Fruit fly (Drosophila melanogaster) whole organism, prepupa: ENCODE data around the gene mdlc.

Experiments
- CG10669 ChIP-seq: fragments of 200-800 bp; sonication (Bioruptor generic); optimal IDR thresholded peaks from 3 replicates; lab custom pipeline; 2018; ENCODE audit warnings: missing biosample characterization, mild to moderate bottlenecking, missing genetic modification characterization, moderate library complexity
- CG11294 ChIP-seq: fragments of 200-800 bp; sonication (Bioruptor generic); IDR thresholded peaks from 2 replicates; pipeline ENCODE4 v1.3.6; 2022; ENCODE audit warnings: missing biosample characterization, missing genetic modification characterization
- CG11762 ChIP-seq: fragments of 200-800 bp; sonication (Bioruptor generic); optimal IDR thresholded peaks from 3 replicates; lab custom pipeline; 2016; ENCODE audit warnings: missing biosample characterization, missing genetic modification characterization; ENCODE audit not compliant: insufficient read depth
- CG11902 ChIP-seq: fragments of 200-800 bp; sonication (Bioruptor generic); optimal IDR thresholded peaks from 3 replicates; lab custom pipeline; 2016; ENCODE audit warnings: missing biosample characterization, missing genetic modification characterization
- CG15336 ChIP-seq: fragments of 200-800 bp; sonication (Bioruptor generic); IDR thresholded peaks from 2 replicates; pipeline ENCODE4 v1.3.6; 2022; ENCODE audit warnings: missing biosample characterization, missing genetic modification characterization
- CG1621 ChIP-seq: fragments of 200-800 bp; sonication (Bioruptor generic); optimal IDR thresholded peaks from 3 replicates; lab custom pipeline; 2018; ENCODE audit warnings: missing biosample characterization, mild to moderate bottlenecking, missing genetic modification characterization
- CG31627 ChIP-seq: fragments of 200-800 bp; sonication (Bioruptor generic); optimal IDR thresholded peaks from 3 replicates; lab custom pipeline; 2016; ENCODE audit warnings: missing biosample characterization, missing genetic modification characterization
- CG32006 ChIP-seq: fragments of 200-800 bp; sonication (Bioruptor generic); optimal IDR thresholded peaks from 3 replicates; lab custom pipeline; 2017; ENCODE audit warnings: missing biosample characterization, mild to moderate bottlenecking, missing genetic modification characterization
- CG34406 ChIP-seq: fragments of 200-800 bp; sonication (Bioruptor generic); optimal IDR thresholded peaks from 3 replicates; lab custom pipeline; 2016; ENCODE audit warnings: missing biosample characterization, missing genetic modification characterization
- CG4318 ChIP-seq: fragments of 200-800 bp; sonication (Bioruptor generic); optimal IDR thresholded peaks from 3 replicates; lab custom pipeline; 2017; ENCODE audit warnings: missing biosample characterization, mild to moderate bottlenecking, missing genetic modification characterization
- CG6163 ChIP-seq: fragments of 200-800 bp; sonication (Bioruptor generic); IDR thresholded peaks from 3 replicates; pipeline ENCODE4 v1.3.6; 2022; ENCODE audit warnings: missing biosample characterization, missing genetic modification characterization
- CG6792 ChIP-seq: fragments of 200-800 bp; sonication (Bioruptor generic); optimal IDR thresholded peaks from 3 replicates; lab custom pipeline; 2016; ENCODE audit warnings: missing biosample characterization, missing genetic modification characterization
- CG6808 ChIP-seq: fragments of 200-800 bp; sonication (Bioruptor generic); optimal IDR thresholded peaks from 3 replicates; lab custom pipeline; 2017; ENCODE audit warnings: missing biosample characterization, missing genetic modification characterization, mild to moderate bottlenecking, moderate library complexity, missing genetic modification reagents
- CG6854 ChIP-seq: fragments of 200-800 bp; sonication (Bioruptor generic); optimal IDR thresholded peaks from 2 replicates; lab custom pipeline; 2017; ENCODE audit warnings: missing biosample characterization, mild to moderate bottlenecking, missing genetic modification characterization
- CG8119 ChIP-seq: fragments of 200-800 bp; sonication (Bioruptor generic); IDR thresholded peaks from 3 replicates; pipeline ENCODE4 v1.3.6; 2022; ENCODE audit warnings: missing biosample characterization, missing genetic modification characterization
- CG8319 ChIP-seq: fragments of 200-800 bp; sonication (Bioruptor generic); optimal IDR thresholded peaks from 3 replicates; lab custom pipeline; 2016; ENCODE audit warnings: missing biosample characterization, missing genetic modification characterization
- CG8632 ChIP-seq: fragments of 200-800 bp; sonication (Bioruptor generic); optimal IDR thresholded peaks from 3 replicates; lab custom pipeline; 2016; ENCODE audit warnings: missing biosample characterization, missing genetic modification characterization
- Eip75B ChIP-seq: fragments of 200-800 bp; sonication (Bioruptor generic); optimal IDR thresholded peaks from 3 replicates; lab custom pipeline; 2016; ENCODE audit warnings: missing biosample characterization, missing genetic modification characterization
- Eip78C ChIP-seq: fragments of 200-800 bp; sonication (Bioruptor generic); peaks from one replicate; lab custom pipeline; 2016; ENCODE audit warnings: missing biosample characterization, missing genetic modification characterization
- Eip93F ChIP-seq: fragments of 200-800 bp; sonication (Bioruptor generic); optimal IDR thresholded peaks from 2 replicates; lab custom pipeline; 2016; ENCODE audit warnings: missing biosample characterization, mild to moderate bottlenecking, missing genetic modification characterization
- Ets21C ChIP-seq: fragments of 200-800 bp; sonication (Bioruptor generic); optimal IDR thresholded peaks from 3 replicates; lab custom pipeline; 2016; ENCODE audit warnings: missing biosample characterization, missing genetic modification characterization
- Ets96B ChIP-seq: fragments of 200-800 bp; optimal IDR thresholded peaks from 2 replicates; lab custom pipeline; 2019; ENCODE audit warnings: missing biosample characterization, mild to moderate bottlenecking, missing genetic modification characterization, moderate library complexity
- Gug ChIP-seq: fragments of 200-800 bp; sonication (Bioruptor generic); IDR thresholded peaks from 2 replicates; pipeline ENCODE4 v1.3.6; 2022; ENCODE audit warnings: missing biosample characterization, missing genetic modification characterization
- Hr38 ChIP-seq: sonication (Bioruptor generic); optimal IDR thresholded peaks from 2 replicates; lab custom pipeline; 2016; ENCODE audit warnings: missing biosample characterization, missing genetic modification characterization
- Hr39 ChIP-seq: fragments of 200-800 bp; sonication (Bioruptor generic); optimal IDR thresholded peaks from 2 replicates; lab custom pipeline; 2016; ENCODE audit warnings: missing biosample characterization, missing genetic modification characterization
- Lpt ChIP-seq: fragments of 200-800 bp; sonication (Bioruptor generic); optimal IDR thresholded peaks from 3 replicates; lab custom pipeline; 2016; ENCODE audit warnings: missing biosample characterization, missing genetic modification characterization
- Met ChIP-seq: fragments of 200-800 bp; sonication (Bioruptor generic); optimal IDR thresholded peaks from 3 replicates; lab custom pipeline; 2016; ENCODE audit warnings: missing biosample characterization, missing genetic modification characterization
- OdsH ChIP-seq: fragments of 200-800 bp; sonication (Bioruptor generic); optimal IDR thresholded peaks from 3 replicates; lab custom pipeline; 2016; ENCODE audit warnings: missing biosample characterization, missing genetic modification characterization
- Smox ChIP-seq: fragments of 200-800 bp; sonication (Bioruptor generic); optimal IDR thresholded peaks from 3 replicates; lab custom pipeline; 2016; ENCODE audit warnings: missing biosample characterization, missing genetic modification characterization
- Sox102F ChIP-seq: fragments of 200-800 bp; sonication (Bioruptor generic); optimal IDR thresholded peaks from 2 replicates; lab custom pipeline; 2016; ENCODE audit warnings: missing biosample characterization, mild to moderate bottlenecking, missing genetic modification characterization
- Sox15 ChIP-seq: fragments of 200-800 bp; sonication (Bioruptor generic); optimal IDR thresholded peaks from 3 replicates; lab custom pipeline; 2016; ENCODE audit warnings: missing biosample characterization, missing genetic modification characterization
- achi ChIP-seq: fragments of 200-800 bp; sonication (Bioruptor generic); optimal IDR thresholded peaks from 3 replicates; lab custom pipeline; 2016; ENCODE audit warnings: missing biosample characterization, missing genetic modification characterization
- cyc ChIP-seq: fragments of 200-800 bp; sonication (Bioruptor generic); optimal IDR thresholded peaks from 3 replicates; lab custom pipeline; 2016; ENCODE audit warnings: missing biosample characterization, missing genetic modification characterization
- dsx ChIP-seq: fragments of 200-800 bp; optimal IDR thresholded peaks from 3 replicates; lab custom pipeline; 2019; ENCODE audit warnings: missing biosample characterization, mild to moderate bottlenecking, missing genetic modification characterization, moderate library complexity; ENCODE audit not compliant: poor library complexity, severe bottlenecking
- esn ChIP-seq: fragments of 200-800 bp; sonication (Bioruptor generic); optimal IDR thresholded peaks from 2 replicates; lab custom pipeline; 2016; ENCODE audit warnings: missing biosample characterization, mild to moderate bottlenecking, missing genetic modification characterization, moderate library complexity
- fd59A ChIP-seq: fragments of 200-800 bp; sonication (Bioruptor generic); optimal IDR thresholded peaks from 2 replicates; lab custom pipeline; 2017; ENCODE audit warnings: missing biosample characterization, mild to moderate bottlenecking, missing genetic modification characterization, missing genetic modification reagents
- fd85E ChIP-seq: fragments of 200-800 bp; sonication (Bioruptor generic); optimal IDR thresholded peaks from 3 replicates; lab custom pipeline; 2016; ENCODE audit warnings: missing biosample characterization, missing genetic modification characterization
- lz ChIP-seq: fragments of 200-800 bp; sonication (Bioruptor generic); optimal IDR thresholded peaks from 3 replicates; lab custom pipeline; 2016; ENCODE audit warnings: missing biosample characterization, missing genetic modification characterization
- net ChIP-seq: fragments of 200-800 bp; sonication (Bioruptor generic); optimal IDR thresholded peaks from 3 replicates; lab custom pipeline; 2016; ENCODE audit warnings: missing biosample characterization, missing genetic modification characterization
- salr ChIP-seq, 2 experiments: fragments of 200-800 bp; sonication (Bioruptor generic); optimal IDR thresholded peaks; 3 replicates each; lab custom pipeline; 2016 to 2018; ENCODE audit warnings: missing biosample characterization in 2 of 2, missing genetic modification characterization in 2 of 2, mild to moderate bottlenecking in 1 of 2
- spab ChIP-seq: fragments of 200-800 bp; sonication (Bioruptor generic); optimal IDR thresholded peaks from 2 replicates; lab custom pipeline; 2017; ENCODE audit warnings: missing biosample characterization, mild to moderate bottlenecking, missing genetic modification characterization, missing genetic modification reagents
- ss ChIP-seq, 2 experiments: fragments of 200-800 bp; sonication (Bioruptor generic); optimal IDR thresholded peaks; 2 replicates in 1 of 2; 3 replicates in 1 of 2; lab custom pipeline; 2017 to 2018; ENCODE audit warnings: mild to moderate bottlenecking in 2 of 2, missing biosample characterization in 2 of 2, missing genetic modification characterization in 2 of 2, moderate library complexity in 1 of 2
- svp ChIP-seq: fragments of 200-800 bp; sonication (Bioruptor generic); peaks from one replicate; lab custom pipeline; 2016; ENCODE audit warnings: missing biosample characterization, missing genetic modification characterization
- topi ChIP-seq: fragments of 200-800 bp; sonication (Bioruptor generic); optimal IDR thresholded peaks from 3 replicates; lab custom pipeline; 2016; ENCODE audit warnings: missing biosample characterization, missing genetic modification characterization

Gene mdlc

dm6 chr3R:20035887-20036286 is 21.7 kb upstream of the mdlc start, which contains the start of gene Regnase-1 (continued):
- TF ChIP-seq ss (GFP tag; optimal IDR thresholded peaks at IDR 0.05; lab: Kevin White, UChicago) = peak in 1 of 2 experiments; percentile 91
- TF ChIP-seq Eip75B (GFP tag; lab: Kevin White, UChicago) = peak; percentile 84
- TF ChIP-seq svp = no peak
- TF ChIP-seq CG32006 (GFP tag; lab: Kevin White, UChicago) = peak; percentile 47
- TF ChIP-seq Met (GFP tag; lab: Kevin White, UChicago) = peak; percentile 89
- peak; percentile 71 for TF ChIP-seq Hr39 (GFP tag; lab: Kevin White, UChicago)
- TF ChIP-seq Sox15 (GFP tag; lab: Kevin White, UChicago) = peak; percentile 35
- peak; percentile 29 for TF ChIP-seq Lpt (GFP tag; lab: Kevin White, UChicago)
- TF ChIP-seq CG11294 (GFP tag; lab: Robert Waterston, UW) = 0 out of 2 replicates have a peak, but pooled peaks have one; percentile 19
- peak; percentile 74 for TF ChIP-seq CG6808 (GFP tag; lab: Kevin White, UChicago)
- TF ChIP-seq CG11762 = peak; percentile 63
- no peak for TF ChIP-seq Hr38 (GFP tag; lab: Kevin White, UChicago)
- peak; percentile 85 for TF ChIP-seq lz
- peak; percentile 64 for TF ChIP-seq spab (GFP tag; lab: Kevin White, UChicago)
- TF ChIP-seq Gug (GFP tag; lab: Robert Waterston, UW) = no peak
- peak; percentile 82 for TF ChIP-seq CG6792 (GFP tag; lab: Kevin White, UChicago)
- TF ChIP-seq CG8119 (GFP tag; lab: Robert Waterston, UW) = no peak
- TF ChIP-seq CG6854 (GFP tag; lab: Kevin White, UChicago) = peak; percentile 96
- peak; percentile 87 for TF ChIP-seq CG34406 (GFP tag; lab: Kevin White, UChicago)
- peak; percentile 73 for TF ChIP-seq dsx (GFP tag; lab: Kevin White, UChicago)
- peak; percentile 83 for TF ChIP-seq topi (GFP tag; lab: Kevin White, UChicago)
- peak; percentile 45 for TF ChIP-seq fd59A (GFP tag; lab: Kevin White, UChicago)
- peak; percentile 21 for TF ChIP-seq CG11902
- TF ChIP-seq salr (GFP tag; optimal IDR thresholded peaks at IDR 0.05; lab: Kevin White, UChicago) = peak; percentile 25 to 82
- TF ChIP-seq cyc (GFP tag; lab: Kevin White, UChicago) = peak; percentile 77
- TF ChIP-seq Ets21C (GFP tag; lab: Kevin White, UChicago) = peak; percentile 51

dm6 chr3R:20042457-20042856 is 15.1 kb upstream of the mdlc start, which contains the start of the genes CG33934 and Indy-2:
CG33934 (plus strand) TSS chr3R:20042757.
Indy-2 (plus strand) TSS chr3R:20042757.
- TF ChIP-seq CG15336 (GFP tag; lab: Robert Waterston, UW) (no peak), Hr39 (GFP tag; lab: Kevin White, UChicago) (no peak), Smox (no peak), achi (GFP tag; lab: Kevin White, UChicago) (no peak), CG31627 (GFP tag; lab: Kevin White, UChicago) (no peak), OdsH (GFP tag; lab: Kevin White, UChicago) (no peak), CG6808 (GFP tag; lab: Kevin White, UChicago) (no peak), CG8319 (GFP tag; lab: Kevin White, UChicago) (no peak)

- TF ChIP-seq svp (no peak), CG10669 (GFP tag; lab: Kevin White, UChicago) (no peak), net (GFP tag; lab: Kevin White, UChicago) (no peak), Sox15 (GFP tag; lab: Kevin White, UChicago) (no peak), CG8319 (GFP tag; lab: Kevin White, UChicago) (no peak)
Observed at dm6 chr3R:20055809-20056208, 1.7 kb upstream of the mdlc start, which contains the start of gene CG17193. CG17193 (minus strand) TSS chr3R:20056097.

- no peak for TF ChIP-seq dsx (GFP tag; lab: Kevin White, UChicago)
- TF ChIP-seq Eip93F = no peak
- TF ChIP-seq Gug (GFP tag; lab: Robert Waterston, UW) = no peak
- TF ChIP-seq fd59A (GFP tag; lab: Kevin White, UChicago) = no peak
- no peak for TF ChIP-seq CG6792 (GFP tag; lab: Kevin White, UChicago)
- no peak for TF ChIP-seq esn (GFP tag; lab: Kevin White, UChicago)
- no peak for TF ChIP-seq Eip78C (GFP tag; lab: Kevin White, UChicago)
- no peak for TF ChIP-seq fd85E (GFP tag; lab: Kevin White, UChicago)
- TF ChIP-seq CG4318 = no peak
- no peak for TF ChIP-seq Smox
- TF ChIP-seq Ets96B (tag; lab: Kevin White, UChicago) = no peak
- no peak for TF ChIP-seq CG8632
- no peak for TF ChIP-seq CG1621 (tag; lab: Kevin White, UChicago)
- no peak for TF ChIP-seq Sox102F (GFP tag; lab: Kevin White, UChicago)
- TF ChIP-seq Eip75B (GFP tag; lab: Kevin White, UChicago) = no peak
- TF ChIP-seq CG31627 (GFP tag; lab: Kevin White, UChicago) = no peak
- TF ChIP-seq Met (GFP tag; lab: Kevin White, UChicago) = no peak
- TF ChIP-seq CG6163 (GFP tag; lab: Robert Waterston, UW) = no peak
- no peak for TF ChIP-seq Sox15 (GFP tag; lab: Kevin White, UChicago)
- TF ChIP-seq, all 60 proteins: peak for 0
Observed at dm6 chr3R:20058960-20059359, 1.4 kb downstream of the mdlc start.
